Worm (Caenorhabditis elegans): ENCODE results near the gene xbx-5.
A peak's percentile ranks its signal among the peaks of the same experiment; 100 is the strongest.

The xbx-5 gene

DNA sequence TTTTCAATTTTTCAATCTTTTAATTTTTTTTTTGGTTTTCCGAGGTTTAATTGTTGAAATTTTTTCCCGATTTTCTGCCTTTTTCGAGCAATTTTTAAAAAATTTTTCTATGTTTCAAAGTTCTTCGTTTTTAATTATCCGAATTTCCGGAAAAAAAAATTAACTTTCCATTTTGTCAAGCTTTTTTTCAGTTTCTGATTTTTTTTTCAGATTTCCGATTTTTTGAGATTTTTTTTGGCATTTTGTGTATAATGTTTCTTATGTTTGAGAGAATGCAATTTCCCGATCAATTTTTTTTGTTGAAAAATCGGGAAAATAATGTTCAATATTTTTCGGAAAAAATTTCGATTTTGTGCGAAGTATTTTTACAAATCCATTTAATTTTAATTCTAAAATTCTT is 2.6 kb upstream of the xbx-5 start:
- TF ChIP-seq dmd-4 (tag; optimal IDR thresholded peaks at IDR 0.05) (no peak), sem-4 (tag; optimal IDR thresholded peaks at IDR 0.05) (no peak), F13H6.1 (tag; optimal IDR thresholded peaks at IDR 0.05) (no peak), C34F6.9 (tag; optimal IDR thresholded peaks at IDR 0.05) (no peak), crh-2 (tag; optimal IDR thresholded peaks at IDR 0.05) (no peak), zag-1 (tag; optimal IDR thresholded peaks at IDR 0.05) (no peak), nhr-10 (tag; optimal IDR thresholded peaks at IDR 0.05) (no peak), nhr-129 (tag; optimal IDR thresholded peaks at IDR 0.05) (no peak), lin-13 (GFP tag; optimal IDR thresholded peaks at IDR 0.05) (no peak), ztf-11 (tag; optimal IDR thresholded peaks at IDR 0.05) (no peak), lin-39 (tag; optimal IDR thresholded peaks at IDR 0.05) (no peak)

DNA sequence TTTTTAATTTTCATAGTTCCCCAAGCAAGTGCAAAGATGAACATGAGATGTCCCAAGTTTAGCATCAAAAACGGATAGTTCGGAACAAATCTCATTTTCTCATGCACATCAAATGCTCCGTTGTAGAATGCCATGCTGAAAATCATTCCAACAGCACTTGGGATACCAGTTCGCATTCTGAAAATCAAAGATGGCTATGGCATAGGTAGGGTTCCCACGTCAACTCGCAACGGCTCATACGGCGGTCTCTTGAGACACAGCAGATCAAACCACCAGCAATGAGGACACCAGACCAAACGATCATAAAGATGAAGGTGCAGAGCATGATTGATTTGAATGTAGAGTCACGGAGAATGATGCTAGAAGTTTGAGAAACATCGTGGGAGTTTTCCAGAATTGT is 1.2 kb downstream of the xbx-5 start:
- TF ChIP-seq lin-39 (tag; optimal IDR thresholded peaks at IDR 0.05) = no peak
- TF ChIP-seq Y55F3AM.14 (GFP tag; optimal IDR thresholded peaks at IDR 0.05) = no peak
- TF ChIP-seq ama-1 (optimal IDR thresholded peaks at IDR 0.05) = no peak
- no peak for TF ChIP-seq unc-62 (GFP tag; optimal IDR thresholded peaks at IDR 0.05)
- no peak for TF ChIP-seq nhr-10 (tag; optimal IDR thresholded peaks at IDR 0.05)

DNA sequence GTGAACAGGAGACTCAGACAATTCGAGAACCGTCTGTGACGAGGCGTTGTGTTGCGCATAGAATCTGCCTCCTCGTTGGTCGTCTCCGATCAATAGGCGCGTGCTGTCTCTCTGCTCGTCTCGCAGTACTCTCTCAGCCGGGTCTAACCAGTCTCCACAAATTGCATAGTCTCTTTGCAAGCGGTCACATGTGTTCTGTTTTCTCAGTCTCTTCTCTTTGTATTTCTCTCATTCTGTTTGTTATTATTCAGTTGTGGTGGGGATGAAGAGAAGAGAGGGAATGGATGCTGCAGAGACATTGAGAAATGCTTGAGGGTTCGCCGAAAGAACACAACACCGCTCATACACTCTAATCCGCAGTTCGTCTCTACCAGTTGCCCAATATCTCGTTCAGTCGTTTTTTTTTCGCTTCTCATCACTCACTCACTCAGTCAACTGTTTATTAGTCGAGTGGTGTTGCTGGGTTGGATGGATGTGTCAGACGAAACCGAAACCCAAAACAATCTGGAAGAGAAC is 2.8 kb downstream of the xbx-5 start:
- TF ChIP-seq lsy-2 (tag; optimal IDR thresholded peaks at IDR 0.05) (peak; percentile 87 to 96), nhr-23 (tag; optimal IDR thresholded peaks at IDR 0.05) (no peak), peb-1 (tag; optimal IDR thresholded peaks at IDR 0.05) (no peak), ztf-1 (GFP tag; conservative IDR thresholded peaks at IDR 0.05) (no peak), ama-1 (optimal IDR thresholded peaks at IDR 0.05) (peak; percentile 85), nhr-10 (tag; optimal IDR thresholded peaks at IDR 0.05) (peak; percentile 76), nhr-21 (tag; optimal IDR thresholded peaks at IDR 0.05) (peak; percentile 98), sem-4 (tag; optimal IDR thresholded peaks at IDR 0.05) (peak; percentile 98), elt-1 (tag; optimal IDR thresholded peaks at IDR 0.05) (peak; percentile 13), ceh-82 (tag; optimal IDR thresholded peaks at IDR 0.05) (peak; percentile 51), skn-1 (tag; optimal IDR thresholded peaks at IDR 0.05) (peak; percentile 73), nhr-12 (tag; optimal IDR thresholded peaks at IDR 0.05) (no peak), zag-1 (tag; optimal IDR thresholded peaks at IDR 0.05) (peak; percentile 96), mbf-1 (tag; optimal IDR thresholded peaks at IDR 0.05) (no peak), crh-2 (tag; optimal IDR thresholded peaks at IDR 0.05) (peak; percentile 98), nhr-25 (tag; optimal IDR thresholded peaks at IDR 0.05) (peak; percentile 98), nhr-237 (tag; optimal IDR thresholded peaks at IDR 0.05) (peak; percentile 42), C34F6.9 (tag; optimal IDR thresholded peaks at IDR 0.05) (peak; percentile 100), mdl-1 (tag; optimal IDR thresholded peaks at IDR 0.05) (peak; percentile 100), snpc-4 (tag; optimal IDR thresholded peaks at IDR 0.05) (peak; percentile 86), ztf-11 (tag; optimal IDR thresholded peaks at IDR 0.05) (peak; percentile 47), nhr-6 (tag; optimal IDR thresholded peaks at IDR 0.05) (peak; percentile 97), fos-1 (tag; optimal IDR thresholded peaks at IDR 0.05) (peak; percentile 97), nhr-11 (tag; optimal IDR thresholded peaks at IDR 0.05) (no peak), alr-1 (tag; optimal IDR thresholded peaks at IDR 0.05) (no peak), lin-11 (tag; optimal IDR thresholded peaks at IDR 0.05) (peak; percentile 91), ceh-16 (tag; optimal IDR thresholded peaks at IDR 0.05) (peak; percentile 89), dmd-4 (tag; optimal IDR thresholded peaks at IDR 0.05) (peak; percentile 31), blmp-1 (tag; optimal IDR thresholded peaks at IDR 0.05; ENCODE audit: insufficient read depth) (peak; percentile 82), elt-3 (tag; optimal IDR thresholded peaks at IDR 0.05) (no peak), lin-39 (tag; optimal IDR thresholded peaks at IDR 0.05) (no peak), aly-2 (tag; optimal IDR thresholded peaks at IDR 0.05) (no peak), nhr-129 (tag; optimal IDR thresholded peaks at IDR 0.05) (peak; percentile 98), gmeb-1 (tag; optimal IDR thresholded peaks at IDR 0.05) (peak; percentile 88), egl-27 (tag; optimal IDR thresholded peaks at IDR 0.05) (peak; percentile 98), lin-13 (GFP tag; optimal IDR thresholded peaks at IDR 0.05) (peak; percentile 91), ztf-4 (tag; optimal IDR thresholded peaks at IDR 0.05) (peak; percentile 98), sma-3 (GFP tag; optimal IDR thresholded peaks at IDR 0.05) (peak; percentile 96), Y55F3AM.14 (GFP tag; optimal IDR thresholded peaks at IDR 0.05) (peak; percentile 98), ZK546.5 (tag; optimal IDR thresholded peaks at IDR 0.05) (peak; percentile 61), nhr-77 (tag; optimal IDR thresholded peaks at IDR 0.05) (peak; percentile 81), unc-62 (GFP tag; optimal IDR thresholded peaks at IDR 0.05) (peak; percentile 91), unc-39 (tag; optimal IDR thresholded peaks at IDR 0.05) (peak; percentile 30), unc-55 (GFP tag; optimal IDR thresholded peaks at IDR 0.05) (peak; percentile 98), F13H6.1 (tag; optimal IDR thresholded peaks at IDR 0.05) (peak; percentile 99), sma-9 (GFP tag; optimal IDR thresholded peaks at IDR 0.05) (peak; percentile 98), sma-9 (tag; optimal IDR thresholded peaks at IDR 0.05) (peak; percentile 8), R02D3.7 (tag; optimal IDR thresholded peaks at IDR 0.05) (no peak), mab-5 (tag; optimal IDR thresholded peaks at IDR 0.05) (peak; percentile 90)
